Worm (Caenorhabditis elegans) whole organism, L1 larva: ENCODE measurements around the gene Y105C5B.11.
A peak's percentile ranks its signal among the peaks of the same experiment; 100 is the strongest.

Experiments used
- C16A3.4 ChIP-seq: fragments of 150-350 bp; optimal IDR thresholded peaks from 2 replicates; lab custom pipeline; 2014; ENCODE audit warnings: missing biosample characterization, missing genetic modification characterization
- C34B4.2 ChIP-seq: sonication (generic microtip); optimal IDR thresholded peaks from 2 replicates; lab custom pipeline; 2017; ENCODE audit warnings: mild to moderate bottlenecking, missing genetic modification characterization, missing compliant biosample characterization
- F16B12.6 ChIP-seq: fragments of 150-350 bp; optimal IDR thresholded peaks from 2 replicates; lab custom pipeline; 2014; ENCODE audit warnings: missing biosample characterization, missing genetic modification characterization
- Y116A8C.19 ChIP-seq: sonication (generic microtip); optimal IDR thresholded peaks from 2 replicates; lab custom pipeline; 2016; ENCODE audit warnings: missing compliant biosample characterization, missing genetic modification characterization, borderline replicate concordance
- aha-1 ChIP-seq: fragments of 150-350 bp; optimal IDR thresholded peaks from 2 replicates; lab custom pipeline; 2014; ENCODE audit warnings: missing biosample characterization, missing genetic modification characterization
- ama-1 ChIP-seq: fragments of 150-350 bp; optimal IDR thresholded peaks from 2 replicates; lab custom pipeline; 2014
- blmp-1 ChIP-seq: fragments of 150-350 bp; optimal IDR thresholded peaks from 2 replicates; lab custom pipeline; 2014; ENCODE audit warnings: missing biosample characterization, missing genetic modification characterization
- ceh-63 ChIP-seq: fragments of 200-800 bp; sonication (Bioruptor generic); optimal IDR thresholded peaks from 2 replicates; lab custom pipeline; 2018; ENCODE audit warnings: mild to moderate bottlenecking, missing genetic modification characterization, missing compliant biosample characterization
- ceh-82 ChIP-seq, 3 experiments: fragments of 150-350 bp in 1 of 3; sonication (generic microtip) in 2 of 3; optimal IDR thresholded peaks; 2 replicates each; lab custom pipeline; 2014 to 2017; ENCODE audit warnings: missing biosample characterization in 3 of 3, missing genetic modification characterization in 3 of 3
- ceh-88 ChIP-seq: fragments of 200-800 bp; sonication (Bioruptor generic); IDR thresholded peaks from 2 replicates; pipeline ENCODE4 v1.3.6; 2022; ENCODE audit warnings: missing genetic modification characterization, missing compliant biosample characterization
- efl-3 ChIP-seq: fragments of 200-800 bp; sonication (Bioruptor generic); optimal IDR thresholded peaks from 2 replicates; lab custom pipeline; 2018; ENCODE audit warnings: mild to moderate bottlenecking, missing genetic modification characterization, missing compliant biosample characterization
- egl-13 ChIP-seq: sonication (generic microtip); optimal IDR thresholded peaks from 2 replicates; lab custom pipeline; 2016; ENCODE audit warnings: missing genotype, missing genetic modification reagents, missing genetic modification characterization, missing compliant biosample characterization
- elt-2 ChIP-seq: sonication (generic microtip); optimal IDR thresholded peaks from 2 replicates; lab custom pipeline; 2016; ENCODE audit warnings: missing genetic modification characterization, mild to moderate bottlenecking, inconsistent platforms, missing compliant biosample characterization, missing genetic modification reagents
- ets-5 ChIP-seq: fragments of 200-800 bp; sonication (Bioruptor generic); IDR thresholded peaks from 2 replicates; pipeline ENCODE4 v1.3.6; 2022; ENCODE audit warnings: missing genetic modification characterization, missing compliant biosample characterization
- fkh-10 ChIP-seq: sonication (generic microtip); optimal IDR thresholded peaks from 2 replicates; lab custom pipeline; 2017; ENCODE audit warnings: missing biosample characterization, missing genetic modification reagents, missing genetic modification characterization
- grh-1 ChIP-seq: fragments of 200-800 bp; sonication (Bioruptor generic); IDR thresholded peaks from 2 replicates; pipeline ENCODE4 v1.3.6; 2022; ENCODE audit warnings: missing genetic modification reagents, missing genetic modification characterization, missing compliant biosample characterization
- hlh-17 ChIP-seq: fragments of 200-800 bp; sonication (Bioruptor generic); optimal IDR thresholded peaks from 2 replicates; lab custom pipeline; 2018; ENCODE audit warnings: missing genetic modification characterization, mild to moderate bottlenecking, missing compliant biosample characterization, moderate library complexity, borderline replicate concordance
- isw-1 ChIP-seq: fragments of 200-800 bp; sonication (Bioruptor generic); IDR thresholded peaks from 2 replicates; pipeline ENCODE4 v1.3.6; 2022; ENCODE audit warnings: missing genetic modification characterization, missing compliant biosample characterization
- lin-13 ChIP-seq: fragments of 150-350 bp; optimal IDR thresholded peaks from 2 replicates; lab custom pipeline; 2014; ENCODE audit warnings: missing biosample characterization, missing genetic modification reagents, missing genetic modification characterization
- lin-14 ChIP-seq: fragments of 200-800 bp; sonication (Bioruptor generic); optimal IDR thresholded peaks from 2 replicates; lab custom pipeline; 2018; ENCODE audit warnings: mild to moderate bottlenecking, missing genetic modification characterization, moderate library complexity, missing compliant biosample characterization
- lin-15B ChIP-seq: fragments of 150-350 bp; sonication (generic microtip); optimal IDR thresholded peaks from 3 replicates; lab custom pipeline; 2014; ENCODE audit warnings: missing biosample characterization, missing genetic modification characterization
- lin-35 ChIP-seq, 2 experiments: fragments of 150-350 bp; optimal IDR thresholded peaks; 2 replicates each; lab custom pipeline; 2014; ENCODE audit warnings: missing biosample characterization in 2 of 2, missing genetic modification characterization in 2 of 2, missing genetic modification reagents in 2 of 2
- lin-39 ChIP-seq: fragments of 150-350 bp; optimal IDR thresholded peaks from 2 replicates; lab custom pipeline; 2014; ENCODE audit warnings: missing biosample characterization, missing genetic modification reagents, missing genetic modification characterization
- lir-3 ChIP-seq: sonication (generic microtip); optimal IDR thresholded peaks from 2 replicates; lab custom pipeline; 2016; ENCODE audit warnings: mild to moderate bottlenecking, missing genetic modification characterization, moderate library complexity, missing compliant biosample characterization; ENCODE audit not compliant: poor library complexity
- lsy-2 ChIP-seq, 2 experiments: fragments of 150-350 bp; optimal IDR thresholded peaks; 2 replicates each; lab custom pipeline; 2014; ENCODE audit warnings: missing biosample characterization in 2 of 2, missing genetic modification characterization in 2 of 2
- mep-1 ChIP-seq: fragments of 150-350 bp; optimal IDR thresholded peaks from 2 replicates; lab custom pipeline; 2014; ENCODE audit warnings: missing biosample characterization, missing genetic modification characterization
- nhr-11 ChIP-seq: fragments of 150-350 bp; optimal IDR thresholded peaks from 2 replicates; lab custom pipeline; 2014; ENCODE audit warnings: missing biosample characterization, missing genetic modification characterization
- nhr-19 ChIP-seq: fragments of 200-800 bp; sonication (Bioruptor generic); conservative IDR thresholded peaks from 2 replicates; pipeline ENCODE4 v1.3.6; 2022; ENCODE audit warnings: missing genetic modification characterization, missing compliant biosample characterization
- nhr-20 ChIP-seq: sonication (generic microtip); optimal IDR thresholded peaks from 2 replicates; lab custom pipeline; 2016; ENCODE audit warnings: mild to moderate bottlenecking, missing genetic modification characterization, missing compliant biosample characterization
- nhr-237 ChIP-seq: fragments of 150-350 bp; optimal IDR thresholded peaks from 2 replicates; lab custom pipeline; 2014; ENCODE audit warnings: missing biosample characterization, missing genetic modification characterization
- nhr-71 ChIP-seq: sonication (generic microtip); optimal IDR thresholded peaks from 2 replicates; lab custom pipeline; 2016; ENCODE audit warnings: mild to moderate bottlenecking, missing genetic modification characterization, moderate library complexity, missing compliant biosample characterization
- nhr-90 ChIP-seq: sonication (generic microtip); optimal IDR thresholded peaks from 2 replicates; lab custom pipeline; 2016; ENCODE audit warnings: mild to moderate bottlenecking, missing genetic modification characterization, missing compliant biosample characterization; ENCODE audit not compliant: poor library complexity
- pag-3 ChIP-seq: sonication (generic microtip); optimal IDR thresholded peaks from 2 replicates; lab custom pipeline; 2017; ENCODE audit warnings: missing genetic modification characterization, mild to moderate bottlenecking, missing compliant biosample characterization, antibody characterized with exemption, borderline replicate concordance; ENCODE audit not compliant: insufficient read depth
- pax-3 ChIP-seq: fragments of 200-800 bp; sonication (Bioruptor generic); optimal IDR thresholded peaks from 2 replicates; lab custom pipeline; 2018; ENCODE audit warnings: mild to moderate bottlenecking, missing genetic modification characterization, moderate library complexity, missing compliant biosample characterization
- pqm-1 ChIP-seq: sonication (generic microtip); optimal IDR thresholded peaks from 3 replicates; lab custom pipeline; 2017; ENCODE audit warnings: missing biosample characterization, missing genetic modification characterization
- rnt-1 ChIP-seq: sonication (generic microtip); optimal IDR thresholded peaks from 2 replicates; lab custom pipeline; 2016; ENCODE audit warnings: mild to moderate bottlenecking, missing genetic modification characterization, moderate library complexity, missing compliant biosample characterization
- skn-1 ChIP-seq: fragments of 150-350 bp; optimal IDR thresholded peaks from 2 replicates; lab custom pipeline; 2014; ENCODE audit warnings: missing biosample characterization, missing genetic modification characterization
- snpc-4 ChIP-seq: fragments of 150-350 bp; optimal IDR thresholded peaks from 2 replicates; lab custom pipeline; 2014; ENCODE audit warnings: missing biosample characterization, missing genetic modification characterization
- sox-4 ChIP-seq: sonication (generic microtip); optimal IDR thresholded peaks from 2 replicates; lab custom pipeline; 2016; ENCODE audit warnings: missing genetic modification characterization, missing compliant biosample characterization
- swsn-7 ChIP-seq: sonication (generic microtip); optimal IDR thresholded peaks from 2 replicates; lab custom pipeline; 2016; ENCODE audit warnings: missing genetic modification characterization, missing compliant biosample characterization
- tbx-2 ChIP-seq: sonication (generic microtip); optimal IDR thresholded peaks from 2 replicates; lab custom pipeline; 2016; ENCODE audit warnings: missing genetic modification characterization, missing compliant biosample characterization
- tlp-1 ChIP-seq: fragments of 150-350 bp; optimal IDR thresholded peaks from 2 replicates; lab custom pipeline; 2014; ENCODE audit warnings: missing biosample characterization, missing genetic modification characterization
- unc-30 ChIP-seq: sonication (generic microtip); optimal IDR thresholded peaks from 2 replicates; lab custom pipeline; 2017; ENCODE audit warnings: missing biosample characterization, missing genetic modification characterization
- unc-62 ChIP-seq: fragments of 150-350 bp; optimal IDR thresholded peaks from 2 replicates; lab custom pipeline; 2014; ENCODE audit warnings: missing biosample characterization, missing genetic modification reagents, missing genetic modification characterization
- unc-86 ChIP-seq: sonication (generic microtip); optimal IDR thresholded peaks from 2 replicates; lab custom pipeline; 2016; ENCODE audit warnings: missing genetic modification characterization, missing compliant biosample characterization
- unc-98 ChIP-seq: fragments of 200-800 bp; sonication (Bioruptor generic); IDR thresholded peaks from 2 replicates; pipeline ENCODE4 v1.3.6; 2022; ENCODE audit warnings: missing genetic modification characterization, missing compliant biosample characterization
- vab-15 ChIP-seq: sonication (generic microtip); optimal IDR thresholded peaks from 2 replicates; lab custom pipeline; 2017; ENCODE audit warnings: missing genotype, mild to moderate bottlenecking, missing genetic modification characterization, missing compliant biosample characterization
- zip-4 ChIP-seq: fragments of 200-800 bp; sonication (Bioruptor generic); optimal IDR thresholded peaks from 2 replicates; lab custom pipeline; 2018; ENCODE audit warnings: mild to moderate bottlenecking, missing genetic modification characterization, moderate library complexity, missing compliant biosample characterization

Gene Y105C5B.11

DNA sequence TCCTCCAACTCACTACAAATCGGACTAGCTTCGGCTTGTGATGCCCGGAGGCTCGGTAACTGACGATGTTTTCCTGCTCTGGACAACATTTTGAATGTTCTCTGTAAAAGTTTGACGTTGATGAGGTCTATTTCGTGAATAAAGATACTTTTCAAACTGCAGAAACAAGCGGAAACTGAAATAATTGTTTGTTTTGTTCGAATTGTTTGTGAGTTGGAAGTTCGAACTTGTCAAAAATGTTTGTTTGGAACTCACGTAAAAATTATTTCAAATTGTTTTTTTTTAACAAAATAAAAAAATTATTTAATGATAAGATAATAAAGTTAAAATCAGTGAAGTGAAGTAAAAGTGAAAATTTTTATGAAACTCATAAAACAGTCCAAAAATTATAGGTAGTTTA is at the start of gene Y105C5B.11:
Gene Y105C5B.11, minus strand, starts transcription at position 101 of the 400 bp plus-strand sequence.
- TF ChIP-seq C16A3.4 (tag; lab: Kevin White, UChicago): no peak
- no peak for TF ChIP-seq lin-35 (GFP tag; optimal IDR thresholded peaks at IDR 0.05; lab: Kevin White, UChicago)
- TF ChIP-seq rnt-1 (tag; lab: Kevin White, UChicago): no peak
- no peak for TF ChIP-seq unc-86 (tag; lab: Kevin White, UChicago)
- no peak for TF ChIP-seq ceh-88
- TF ChIP-seq ets-5 (GFP tag; lab: Robert Waterston, UW): no peak
- TF ChIP-seq vab-15: no peak
- TF ChIP-seq skn-1 (tag; lab: Kevin White, UChicago): no peak
- TF ChIP-seq nhr-19: no peak
- TF ChIP-seq unc-30: no peak
- no peak for TF ChIP-seq ama-1
- no peak for TF ChIP-seq hlh-17 (GFP tag; lab: Kevin White, UChicago)
- TF ChIP-seq Y116A8C.19 (tag; lab: Kevin White, UChicago): no peak
- no peak for TF ChIP-seq lin-39 (tag; lab: Kevin White, UChicago)
- TF ChIP-seq grh-1 (GFP tag; lab: Robert Waterston, UW): no peak
- TF ChIP-seq ceh-63 (GFP tag; lab: Kevin White, UChicago): no peak
- no peak for TF ChIP-seq aha-1 (tag; lab: Kevin White, UChicago)
- TF ChIP-seq sox-4 (tag; lab: Kevin White, UChicago): no peak

ce11 chrIV:15983920-15984631 is 42.8 kb upstream of the Y105C5B.11 start, which contains the start of gene Y105C5B.19:
Gene Y105C5B.19, minus strand, starts transcription at chrIV:15983970.
- TF ChIP-seq lin-14 (no peak), isw-1 (peak; percentile 6; the same call in 1 of the 2 replicates), rnt-1 (tag; lab: Kevin White, UChicago) (no peak), unc-98 (GFP tag; lab: Robert Waterston, UW) (no peak), nhr-237 (tag; lab: Kevin White, UChicago) (no peak), lsy-2 (tag; optimal IDR thresholded peaks at IDR 0.05; lab: Kevin White, UChicago) (no peak), lir-3 (tag; lab: Kevin White, UChicago) (no peak), nhr-71 (tag; lab: Kevin White, UChicago) (no peak), skn-1 (tag; lab: Kevin White, UChicago) (no peak), lin-15B (no peak), pax-3 (tag; lab: Kevin White, UChicago) (no peak), blmp-1 (tag; lab: Kevin White, UChicago) (peak; percentile 36), mep-1 (tag; lab: Kevin White, UChicago) (no peak), unc-86 (tag; lab: Kevin White, UChicago) (no peak), C34B4.2 (tag; lab: Kevin White, UChicago) (no peak), unc-62 (GFP tag; lab: Kevin White, UChicago) (no peak), egl-13 (tag; lab: Kevin White, UChicago) (no peak), aha-1 (tag; lab: Kevin White, UChicago) (no peak), unc-30 (no peak), ceh-88 (no peak), nhr-11 (no peak), ceh-63 (GFP tag; lab: Kevin White, UChicago) (no peak), swsn-7 (tag; lab: Kevin White, UChicago) (peak; percentile 10), nhr-90 (no peak), ceh-82 (tag; optimal IDR thresholded peaks at IDR 0.05; lab: Kevin White, UChicago) (no peak), vab-15 (no peak), zip-4 (GFP tag; lab: Kevin White, UChicago) (no peak), F16B12.6 (tag; lab: Kevin White, UChicago) (no peak), pqm-1 (no peak), elt-2 (tag; lab: Kevin White, UChicago) (no peak), tbx-2 (tag; lab: Kevin White, UChicago) (no peak), lin-13 (GFP tag; lab: Kevin White, UChicago) (peak; percentile 1), nhr-20 (peak; percentile 33), snpc-4 (tag; lab: Kevin White, UChicago) (peak; percentile 2), tlp-1 (tag; lab: Kevin White, UChicago) (no peak), ama-1 (no peak), fkh-10 (no peak), efl-3 (no peak), grh-1 (GFP tag; lab: Robert Waterston, UW) (no peak), pag-3 (no peak)
